Fruit fly (Drosophila melanogaster): ENCODE data around the gene CG14736.
A peak's percentile ranks its signal among the peaks of the same experiment; 100 is the strongest.

The CG14736 gene

DNA sequence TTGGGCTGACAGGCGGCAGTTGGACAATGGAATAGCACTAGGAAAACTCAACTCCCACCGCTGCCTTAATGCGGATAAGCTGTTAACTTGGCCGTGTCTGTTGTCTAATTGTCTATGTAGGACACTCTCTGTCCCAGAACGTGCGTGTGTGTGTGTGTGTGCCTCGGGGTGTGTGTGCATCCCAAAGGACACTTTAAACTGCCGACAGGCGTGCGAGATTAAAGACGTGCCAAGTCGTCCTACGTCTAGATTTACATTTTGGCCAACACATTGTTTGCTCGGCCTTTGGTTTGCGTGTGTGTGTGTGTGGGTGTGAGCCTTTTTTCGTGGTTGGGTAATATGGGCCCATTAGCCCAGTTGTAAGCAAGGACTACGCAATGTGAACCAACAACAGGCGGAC lies 42.2 kb upstream of the CG14736 start (continued):
- no peak for TF ChIP-seq mirr (GFP tag; optimal IDR thresholded peaks at IDR 0.05)
- TF ChIP-seq CG11085 (GFP tag; IDR thresholded peaks at IDR 0.05), result no peak
- no peak for TF ChIP-seq Rfx (GFP tag; IDR thresholded peaks at IDR 0.05)

dm6 chr3R:11999074-11999473 lies 41.3 kb upstream of the CG14736 start, which contains the start of gene Ect3:
Ect3 (plus strand) TSS chr3R:11999278.
- no peak for TF ChIP-seq kah (GFP tag; optimal IDR thresholded peaks at IDR 0.05)
- TF ChIP-seq CrebB (tag; optimal IDR thresholded peaks at IDR 0.05), result no peak
- TF ChIP-seq CG1529 (GFP tag; optimal IDR thresholded peaks at IDR 0.05), result no peak
- TF ChIP-seq onecut (GFP tag; IDR thresholded peaks at IDR 0.05), result no peak
- TF ChIP-seq odd (GFP tag; optimal IDR thresholded peaks at IDR 0.05), result no peak
- no peak for TF ChIP-seq CG12299 (tag; optimal IDR thresholded peaks at IDR 0.05)
- no peak for TF ChIP-seq ind (GFP tag; optimal IDR thresholded peaks at IDR 0.05)
- TF ChIP-seq CG11504 (tag; optimal IDR thresholded peaks at IDR 0.05), result peak; percentile 99
- peak; percentile 80; the same call in 2 of the 3 replicates for TF ChIP-seq CG2199 (GFP tag; IDR thresholded peaks at IDR 0.05)
- peak; percentile 32 for TF ChIP-seq Deaf1 (tag; optimal IDR thresholded peaks at IDR 0.05)
- TF ChIP-seq CG3838 (GFP tag; optimal IDR thresholded peaks at IDR 0.05), result no peak
- TF ChIP-seq ash1 (GFP tag; optimal IDR thresholded peaks at IDR 0.05), result no peak
- no peak for TF ChIP-seq crol (GFP tag; IDR thresholded peaks at IDR 0.05)
- TF ChIP-seq Poxn (GFP tag; IDR thresholded peaks at IDR 0.05), result no peak
- TF ChIP-seq Atf-2 (GFP tag; optimal IDR thresholded peaks at IDR 0.05), result no peak
- TF ChIP-seq CG14710 (tag; optimal IDR thresholded peaks at IDR 0.05), result no peak
- TF ChIP-seq CG17829 (tag; optimal IDR thresholded peaks at IDR 0.05), result no peak
- peak; percentile 5 for TF ChIP-seq zen (tag; optimal IDR thresholded peaks at IDR 0.05)
- TF ChIP-seq repo (GFP tag; optimal IDR thresholded peaks at IDR 0.05), result no peak
- no peak for TF ChIP-seq HHEX (GFP tag; optimal IDR thresholded peaks at IDR 0.05)
- no peak for TF ChIP-seq maf-S (GFP tag; optimal IDR thresholded peaks at IDR 0.05)
- no peak for TF ChIP-seq klu (GFP tag; IDR thresholded peaks at IDR 0.05)
- TF ChIP-seq YL-1 (GFP tag; optimal IDR thresholded peaks at IDR 0.05), result no peak
- TF ChIP-seq CG4404 (GFP tag; IDR thresholded peaks at IDR 0.05), result no peak
- no peak for TF ChIP-seq pfk (GFP tag; optimal IDR thresholded peaks at IDR 0.05)
- TF ChIP-seq CG15696 (tag; optimal IDR thresholded peaks at IDR 0.05), result no peak
- TF ChIP-seq CG10959 (GFP tag; IDR thresholded peaks at IDR 0.05), result no peak
- no peak for TF ChIP-seq Ets97D (GFP tag; optimal IDR thresholded peaks at IDR 0.05)
- no peak for TF ChIP-seq Hr51 (GFP tag; optimal IDR thresholded peaks at IDR 0.05)
- TF ChIP-seq Gsc (GFP tag; IDR thresholded peaks at IDR 0.05), result no peak
- no peak for TF ChIP-seq Lpt (GFP tag; optimal IDR thresholded peaks at IDR 0.05)
- no peak for TF ChIP-seq CG3281 (GFP tag; optimal IDR thresholded peaks at IDR 0.05)

DNA sequence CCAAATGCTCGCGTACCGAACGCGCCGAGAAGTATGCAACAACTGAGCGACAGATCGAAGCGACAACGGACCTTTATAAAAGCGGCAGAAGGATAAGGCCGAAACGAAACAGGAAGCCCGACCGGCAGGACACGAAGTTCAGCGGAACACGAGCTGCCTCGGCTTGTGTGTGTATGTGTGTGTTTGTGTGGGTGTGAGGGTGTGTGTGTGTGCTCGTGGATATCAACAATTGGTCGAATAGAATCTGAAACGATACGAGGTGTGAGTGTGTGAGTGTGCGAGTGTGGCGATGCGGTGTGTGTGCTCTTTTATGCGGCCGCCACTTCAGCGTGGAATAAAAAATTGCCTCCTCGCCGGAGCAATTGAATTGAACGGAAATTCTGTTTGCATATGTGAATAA lies 34.9 kb upstream of the CG14736 start, which contains the start of gene Tk:
Tk (minus strand) TSS at position 57 of the 400 bp plus-strand sequence.
- TF ChIP-seq CG18262 (tag; optimal IDR thresholded peaks at IDR 0.05) (no peak), scrt (GFP tag; optimal IDR thresholded peaks at IDR 0.05) (peak; percentile 51), CG4854 (GFP tag; optimal IDR thresholded peaks at IDR 0.05) (no peak), CG1792 (GFP tag; optimal IDR thresholded peaks at IDR 0.05) (no peak), Nf-YC (tag; optimal IDR thresholded peaks at IDR 0.05) (peak; percentile 94), disco-r (GFP tag; optimal IDR thresholded peaks at IDR 0.05) (no peak), CG1024 (GFP tag; IDR thresholded peaks at IDR 0.05) (no peak), dmrt99B (tag; optimal IDR thresholded peaks at IDR 0.05) (no peak), Spps (tag; optimal IDR thresholded peaks at IDR 0.05) (no peak), vfl (GFP tag; optimal IDR thresholded peaks at IDR 0.05) (no peak), hbn (GFP tag; IDR thresholded peaks at IDR 0.05; ENCODE audit: partially characterized antibody) (no peak), CG30020 (tag; optimal IDR thresholded peaks at IDR 0.05) (no peak), Dek (tag; optimal IDR thresholded peaks at IDR 0.05) (no peak), rib (GFP tag; IDR thresholded peaks at IDR 0.05) (no peak), so (GFP tag; IDR thresholded peaks at IDR 0.05) (no peak), HmgZ (tag; optimal IDR thresholded peaks at IDR 0.05) (no peak), Blimp-1 (GFP tag; optimal IDR thresholded peaks at IDR 0.05) (peak; percentile 4)
